Worm (Caenorhabditis elegans): ENCODE data around the gene twk-36.

twk-36 gene

DNA sequence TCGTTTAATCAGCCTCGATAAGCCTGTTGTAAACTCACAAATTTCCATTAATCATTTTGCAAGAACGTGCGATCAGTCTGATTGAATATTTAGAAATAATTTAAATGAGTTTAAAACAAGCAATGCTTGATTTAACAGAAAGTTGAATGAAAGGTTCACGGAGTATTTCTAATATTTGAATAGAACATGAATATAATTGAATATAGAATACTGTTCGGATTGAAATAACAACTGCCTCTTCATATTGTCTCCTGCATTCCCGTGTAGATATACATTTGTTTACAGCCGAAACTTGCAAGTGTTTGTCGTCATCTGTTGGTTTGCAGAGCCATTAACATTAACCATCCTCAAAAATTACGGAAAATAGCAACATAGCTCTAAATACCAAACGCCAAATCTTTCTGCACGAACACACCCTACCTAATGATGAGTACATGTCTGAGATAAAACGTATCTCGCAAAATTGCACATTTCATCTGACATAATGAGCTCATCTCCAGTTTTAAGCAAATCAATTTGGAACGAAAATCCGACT, 46.1 kb downstream of the twk-36 start, which contains the start of the genes Y26G10.5 and srh-32:
TSS of gene Y26G10.5 (minus strand) at position 101 of the 535 bp plus-strand sequence.
TSS of gene srh-32 (plus strand) at position 485 of the 535 bp plus-strand sequence.
- TF ChIP-seq lin-35 (GFP tag; optimal IDR thresholded peaks at IDR 0.05), result no peak
- no peak for TF ChIP-seq rnt-1 (tag; optimal IDR thresholded peaks at IDR 0.05)
- no peak for TF ChIP-seq mab-9 (GFP tag; IDR thresholded peaks at IDR 0.05)
- TF ChIP-seq nhr-71 (tag; optimal IDR thresholded peaks at IDR 0.05), result no peak
- no peak for TF ChIP-seq hpl-2 (GFP tag; optimal IDR thresholded peaks at IDR 0.05)
- TF ChIP-seq fkh-4 (tag; optimal IDR thresholded peaks at IDR 0.05; ENCODE audit: borderline replicate concordance), result no peak
- no peak for TF ChIP-seq nhr-77 (tag; optimal IDR thresholded peaks at IDR 0.05)
- TF ChIP-seq pqm-1 (tag; optimal IDR thresholded peaks at IDR 0.05), result no peak
- TF ChIP-seq lin-15B (tag; optimal IDR thresholded peaks at IDR 0.05), result no peak
- TF ChIP-seq nhr-20 (tag; optimal IDR thresholded peaks at IDR 0.05), result no peak
- TF ChIP-seq ceh-90 (tag; optimal IDR thresholded peaks at IDR 0.05), result no peak
- TF ChIP-seq swsn-7 (tag; optimal IDR thresholded peaks at IDR 0.05), result no peak
- no peak for TF ChIP-seq C04F5.9 (tag; optimal IDR thresholded peaks at IDR 0.05)
- no peak for TF ChIP-seq nhr-19 (GFP tag; conservative IDR thresholded peaks at IDR 0.05)
- TF ChIP-seq mdl-1 (tag; optimal IDR thresholded peaks at IDR 0.05), result no peak
- TF ChIP-seq skn-1 (tag; optimal IDR thresholded peaks at IDR 0.05), result no peak
- TF ChIP-seq egl-13 (tag; optimal IDR thresholded peaks at IDR 0.05), result no peak

DNA sequence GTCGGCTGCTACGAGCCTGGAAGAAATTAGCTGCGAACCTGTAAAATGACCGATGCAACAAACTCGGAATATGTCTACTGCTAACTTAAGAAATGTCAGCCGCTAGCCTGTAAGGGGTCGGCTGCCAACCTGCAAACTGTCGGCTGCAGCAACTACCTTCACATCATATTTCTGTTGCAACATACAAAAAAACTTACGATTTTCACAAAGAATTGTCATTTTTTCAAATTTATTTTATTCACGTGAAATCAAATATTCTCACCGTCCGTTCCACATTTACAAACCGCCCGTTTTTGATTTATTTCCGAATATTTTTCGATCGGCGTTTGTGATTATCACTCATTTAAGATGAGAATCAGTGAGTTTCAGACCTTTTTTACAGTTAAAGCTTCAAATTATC, 47.2 kb downstream of the twk-36 start, which contains the start of gene Y26G10.6:
TSS of gene Y26G10.6 (plus strand) at position 301 of the 400 bp plus-strand sequence.
- TF ChIP-seq sox-4 (tag; optimal IDR thresholded peaks at IDR 0.05), result no peak
- TF ChIP-seq lin-39 (tag; optimal IDR thresholded peaks at IDR 0.05), result no peak
- TF ChIP-seq unc-62 (GFP tag; optimal IDR thresholded peaks at IDR 0.05), result no peak
- TF ChIP-seq xbp-1 (tag; optimal IDR thresholded peaks at IDR 0.05), result no peak
- TF ChIP-seq efl-3 (GFP tag; optimal IDR thresholded peaks at IDR 0.05), result no peak
- TF ChIP-seq dpl-1 (GFP tag; optimal IDR thresholded peaks at IDR 0.05), result no peak
- no peak for TF ChIP-seq nhr-19 (GFP tag; conservative IDR thresholded peaks at IDR 0.05)
- no peak for TF ChIP-seq elt-3 (tag; optimal IDR thresholded peaks at IDR 0.05)
- no peak for TF ChIP-seq ets-5 (GFP tag; IDR thresholded peaks at IDR 0.05)
- TF ChIP-seq sup-37 (GFP tag; optimal IDR thresholded peaks at IDR 0.05), result no peak
- no peak for TF ChIP-seq nhr-12 (tag; optimal IDR thresholded peaks at IDR 0.05)
- no peak for TF ChIP-seq fos-1 (tag; optimal IDR thresholded peaks at IDR 0.05)
- no peak for TF ChIP-seq nhr-71 (tag; optimal IDR thresholded peaks at IDR 0.05)
- TF ChIP-seq mdl-1 (tag; optimal IDR thresholded peaks at IDR 0.05), result no peak
- TF ChIP-seq lin-35 (GFP tag; optimal IDR thresholded peaks at IDR 0.05), result no peak
- no peak for TF ChIP-seq dsc-1 (tag; optimal IDR thresholded peaks at IDR 0.05)

ce11 chrV:17699097-17699496, 47.8 kb downstream of the twk-36 start, which contains the start of gene Y26G10.4:
Gene Y26G10.4, minus strand, starts transcription at chrV:17699197.
- TF ChIP-seq ceh-88 (GFP tag; IDR thresholded peaks at IDR 0.05), result no peak
- TF ChIP-seq elt-3 (tag; optimal IDR thresholded peaks at IDR 0.05), result no peak
- TF ChIP-seq swsn-7 (tag; optimal IDR thresholded peaks at IDR 0.05), result no peak
- no peak for TF ChIP-seq nhr-28 (tag; optimal IDR thresholded peaks at IDR 0.05)
- TF ChIP-seq elt-2 (tag; optimal IDR thresholded peaks at IDR 0.05), result no peak

DNA sequence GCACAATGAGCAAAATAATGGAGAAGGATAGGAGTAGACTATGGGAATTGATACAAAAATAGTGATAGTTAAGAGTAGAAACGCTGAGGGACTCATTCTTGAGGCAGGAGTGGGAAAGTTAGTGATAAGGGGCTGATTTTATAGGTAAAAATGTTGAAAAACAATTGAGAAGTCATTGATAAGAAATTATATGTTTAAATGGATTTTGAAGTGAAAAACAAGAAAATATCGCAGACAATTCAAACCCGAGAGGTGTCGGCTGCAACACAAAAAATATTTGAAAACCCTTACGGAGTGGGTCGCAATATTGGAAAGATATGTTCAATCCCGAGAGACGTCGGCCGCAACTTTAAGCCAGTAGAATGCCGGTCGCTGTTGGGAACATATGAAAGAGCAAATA, 50.1 kb downstream of the twk-36 start, which contains the start of gene spp-29:
TSS of gene spp-29 (minus strand) at position 101 of the 400 bp plus-strand sequence.
- TF ChIP-seq unc-130 (tag; optimal IDR thresholded peaks at IDR 0.05) (no peak), hlh-4 (tag; optimal IDR thresholded peaks at IDR 0.05) (no peak)

- TF ChIP-seq pqm-1 (tag; optimal IDR thresholded peaks at IDR 0.05) (no peak), ceh-63 (GFP tag; optimal IDR thresholded peaks at IDR 0.05) (no peak), elt-2 (tag; optimal IDR thresholded peaks at IDR 0.05) (no peak), lin-15B (tag; optimal IDR thresholded peaks at IDR 0.05) (no peak), unc-98 (GFP tag; IDR thresholded peaks at IDR 0.05) (no peak), nhr-90 (tag; optimal IDR thresholded peaks at IDR 0.05; ENCODE audit: poor library complexity) (no peak), mdl-1 (tag; optimal IDR thresholded peaks at IDR 0.05) (no peak), isw-1 (GFP tag; IDR thresholded peaks at IDR 0.05) (no peak), mep-1 (tag; optimal IDR thresholded peaks at IDR 0.05) (no peak), dsc-1 (tag; optimal IDR thresholded peaks at IDR 0.05) (no peak), unc-30 (tag; optimal IDR thresholded peaks at IDR 0.05) (no peak), ztf-11 (tag; optimal IDR thresholded peaks at IDR 0.05) (no peak), lin-13 (GFP tag; optimal IDR thresholded peaks at IDR 0.05) (no peak), swsn-7 (tag; optimal IDR thresholded peaks at IDR 0.05) (no peak), nhr-85 (tag) (no peak), grh-1 (GFP tag; IDR thresholded peaks at IDR 0.05) (no peak)
Observed at ce11 chrV:17695802-17696201, 51.1 kb downstream of the twk-36 start, which contains the start of gene Y26G10.1. Gene Y26G10.1, minus strand, starts transcription at chrV:17695902.
